Fruit fly (Drosophila melanogaster): ENCODE measurements around the gene ATPsyndelta.
A peak's percentile ranks its signal among the peaks of the same experiment; 100 is the strongest.

dm6 chrX:10233065-10233464 is 20.3 kb downstream of the ATPsyndelta start, which contains the start of gene CG2961:
- TF ChIP-seq Met (GFP tag; optimal IDR thresholded peaks at IDR 0.05) (no peak), OdsH (GFP tag; optimal IDR thresholded peaks at IDR 0.05) (peak; percentile 21), Eip78C (GFP tag) (peak; percentile 59), CG8319 (GFP tag; optimal IDR thresholded peaks at IDR 0.05) (no peak), fd85E (GFP tag; optimal IDR thresholded peaks at IDR 0.05) (no peak), ss (GFP tag; optimal IDR thresholded peaks at IDR 0.05) (no peak), pdm3 (GFP tag; optimal IDR thresholded peaks at IDR 0.05) (peak; percentile 2), CG34406 (GFP tag; optimal IDR thresholded peaks at IDR 0.05) (no peak), Hr38 (GFP tag; optimal IDR thresholded peaks at IDR 0.05) (no peak), Sox14 (GFP tag; optimal IDR thresholded peaks at IDR 0.05) (peak; percentile 8), Gug (GFP tag; IDR thresholded peaks at IDR 0.05) (no peak)
